Worm (Caenorhabditis elegans): ENCODE measurements around the gene ZK105.14.

DNA sequence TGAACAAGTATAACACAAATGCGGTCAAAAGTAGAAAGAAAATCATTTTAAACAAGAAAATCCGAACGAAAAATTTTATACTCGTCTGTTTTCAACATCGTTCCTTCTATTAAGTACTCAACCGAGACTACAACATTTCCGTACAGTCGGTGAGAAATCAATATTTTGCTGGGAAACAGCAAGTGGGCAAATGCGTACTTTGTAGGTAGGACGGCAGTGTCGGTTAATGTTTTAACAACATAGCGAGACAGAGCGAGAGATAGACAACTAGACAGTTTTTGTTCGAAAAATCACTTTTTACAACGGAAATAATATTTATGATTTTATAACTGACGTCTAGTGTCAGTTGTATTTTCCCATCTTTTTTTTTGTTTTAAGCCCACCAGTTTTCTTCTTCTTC is 40.5 kb downstream of the ZK105.14 start, which contains the start of gene cyp-33A1:
- TF ChIP-seq lin-11 (tag; optimal IDR thresholded peaks at IDR 0.05) (no peak), nhr-11 (tag; optimal IDR thresholded peaks at IDR 0.05) (no peak), odd-2 (tag; optimal IDR thresholded peaks at IDR 0.05) (no peak), hlh-30 (tag; optimal IDR thresholded peaks at IDR 0.05; ENCODE audit: insufficient read depth) (no peak), rnt-1 (tag; optimal IDR thresholded peaks at IDR 0.05) (no peak), hlh-13 (GFP tag; optimal IDR thresholded peaks at IDR 0.05) (no peak)
